Worm (Caenorhabditis elegans) whole organism, late embryonic: ENCODE data around the gene bud-13.

ENCODE experiments used
- C08G9.2 ChIP-seq: sonication (generic microtip); optimal IDR thresholded peaks from 2 replicates; lab custom pipeline; 2016; ENCODE audit warnings: mild to moderate bottlenecking, missing genetic modification characterization, moderate library complexity, missing compliant biosample characterization
- C38D4.7 ChIP-seq: fragments of 200-800 bp; sonication (Bioruptor generic); optimal IDR thresholded peaks from 2 replicates; lab custom pipeline; 2018; ENCODE audit warnings: mild to moderate bottlenecking, missing genetic modification characterization, moderate library complexity, missing compliant biosample characterization
- K02D7.2 ChIP-seq: sonication (generic microtip); optimal IDR thresholded peaks from 2 replicates; lab custom pipeline; 2017; ENCODE audit warnings: mild to moderate bottlenecking, missing genetic modification characterization, missing compliant biosample characterization
- Y22D7AL.16 ChIP-seq: sonication (generic microtip); optimal IDR thresholded peaks from 2 replicates; lab custom pipeline; 2016; ENCODE audit warnings: missing genetic modification characterization, missing compliant biosample characterization
- ahr-1 ChIP-seq: sonication (generic microtip); optimal IDR thresholded peaks from 2 replicates; lab custom pipeline; 2016; ENCODE audit warnings: missing genetic modification characterization, missing compliant biosample characterization
- ceh-14 ChIP-seq: sonication (generic microtip); optimal IDR thresholded peaks from 2 replicates; lab custom pipeline; 2016; ENCODE audit warnings: missing genotype, missing genetic modification characterization, missing compliant biosample characterization
- ceh-19 ChIP-seq: fragments of 200-800 bp; sonication (Bioruptor generic); optimal IDR thresholded peaks from 2 replicates; lab custom pipeline; 2018; ENCODE audit warnings: mild to moderate bottlenecking, missing genetic modification characterization, missing compliant biosample characterization
- ceh-2 ChIP-seq: sonication (generic microtip); optimal IDR thresholded peaks from 2 replicates; lab custom pipeline; 2016; ENCODE audit warnings: missing genotype, missing genetic modification characterization, missing compliant biosample characterization
- ceh-22 ChIP-seq: sonication (generic microtip); optimal IDR thresholded peaks from 2 replicates; lab custom pipeline; 2017; ENCODE audit warnings: missing biosample characterization, missing genetic modification characterization
- ceh-24 ChIP-seq: sonication (generic microtip); optimal IDR thresholded peaks from 2 replicates; lab custom pipeline; 2016; ENCODE audit warnings: mild to moderate bottlenecking, missing genetic modification characterization, missing compliant biosample characterization
- ceh-30 ChIP-seq: fragments of 150-350 bp; optimal IDR thresholded peaks from 2 replicates; lab custom pipeline; 2014; ENCODE audit warnings: missing biosample characterization, missing genetic modification characterization
- ceh-34 ChIP-seq: sonication (generic microtip); optimal IDR thresholded peaks from 2 replicates; lab custom pipeline; 2016; ENCODE audit warnings: mild to moderate bottlenecking, missing genetic modification characterization, missing compliant biosample characterization
- ceh-48 ChIP-seq: sonication (generic microtip); optimal IDR thresholded peaks from 2 replicates; lab custom pipeline; 2016; ENCODE audit warnings: missing genetic modification characterization, inconsistent platforms, missing compliant biosample characterization
- ceh-9 ChIP-seq: sonication (generic microtip); optimal IDR thresholded peaks from 2 replicates; lab custom pipeline; 2016; ENCODE audit warnings: mild to moderate bottlenecking, missing genetic modification characterization, inconsistent platforms, missing compliant biosample characterization
- dmd-4 ChIP-seq: sonication (generic microtip); optimal IDR thresholded peaks from 2 replicates; lab custom pipeline; 2016; ENCODE audit warnings: borderline replicate concordance, missing genetic modification characterization, missing compliant biosample characterization
- dve-1 ChIP-seq: sonication (generic microtip); optimal IDR thresholded peaks from 2 replicates; lab custom pipeline; 2017; ENCODE audit warnings: antibody characterized with exemption, mild to moderate bottlenecking, missing genetic modification characterization, missing compliant biosample characterization
- elt-4 ChIP-seq: sonication (generic microtip); optimal IDR thresholded peaks from 2 replicates; lab custom pipeline; 2016; ENCODE audit warnings: missing genetic modification characterization, missing compliant biosample characterization
- ets-4 ChIP-seq: sonication (generic microtip); optimal IDR thresholded peaks from 2 replicates; lab custom pipeline; 2016; ENCODE audit warnings: missing genetic modification characterization, missing compliant biosample characterization
- eyg-1 ChIP-seq: sonication (generic microtip); optimal IDR thresholded peaks from 2 replicates; lab custom pipeline; 2016; ENCODE audit warnings: missing genotype, missing genetic modification characterization, missing compliant biosample characterization
- gmeb-2 ChIP-seq: sonication (generic microtip); optimal IDR thresholded peaks from 2 replicates; lab custom pipeline; 2016; ENCODE audit warnings: missing genetic modification characterization, inconsistent platforms, missing compliant biosample characterization
- hlh-15 ChIP-seq: sonication (generic microtip); optimal IDR thresholded peaks from 2 replicates; lab custom pipeline; 2016; ENCODE audit warnings: missing genetic modification characterization, missing compliant biosample characterization
- hlh-6 ChIP-seq: sonication (generic microtip); optimal IDR thresholded peaks from 2 replicates; lab custom pipeline; 2016; ENCODE audit warnings: missing genotype, missing genetic modification characterization, missing compliant biosample characterization
- hlh-8 ChIP-seq: sonication (generic microtip); optimal IDR thresholded peaks from 2 replicates; lab custom pipeline; 2016; ENCODE audit warnings: missing genotype, missing genetic modification characterization, missing compliant biosample characterization
- lim-6 ChIP-seq: sonication (generic microtip); optimal IDR thresholded peaks from 2 replicates; lab custom pipeline; 2016; ENCODE audit warnings: missing genetic modification characterization, missing compliant biosample characterization
- lin-11 ChIP-seq: fragments of 200-800 bp; sonication (Bioruptor generic); optimal IDR thresholded peaks from 2 replicates; lab custom pipeline; 2018; ENCODE audit warnings: mild to moderate bottlenecking, missing genetic modification characterization, missing compliant biosample characterization
- madf-2 ChIP-seq: sonication (generic microtip); optimal IDR thresholded peaks from 2 replicates; lab custom pipeline; 2017; ENCODE audit warnings: missing genetic modification characterization, missing compliant biosample characterization
- mec-3 ChIP-seq: sonication (generic microtip); optimal IDR thresholded peaks from 2 replicates; lab custom pipeline; 2016; ENCODE audit warnings: borderline replicate concordance, missing genetic modification characterization, missing compliant biosample characterization
- nhr-232 ChIP-seq: sonication (generic microtip); optimal IDR thresholded peaks from 2 replicates; lab custom pipeline; 2016; ENCODE audit warnings: missing genetic modification characterization, missing compliant biosample characterization
- npax-4 ChIP-seq: sonication (generic microtip); optimal IDR thresholded peaks from 2 replicates; lab custom pipeline; 2016; ENCODE audit warnings: missing genetic modification characterization, missing compliant biosample characterization
- pag-3 ChIP-seq: sonication (generic microtip); optimal IDR thresholded peaks from 2 replicates; lab custom pipeline; 2016; ENCODE audit warnings: missing compliant biosample characterization, missing genetic modification characterization, borderline replicate concordance
- pat-9 ChIP-seq: fragments of 200-800 bp; sonication (Bioruptor generic); optimal IDR thresholded peaks from 2 replicates; lab custom pipeline; 2018; ENCODE audit warnings: mild to moderate bottlenecking, missing genetic modification characterization, moderate library complexity, missing compliant biosample characterization
- pqm-1 ChIP-seq: sonication (generic microtip); optimal IDR thresholded peaks from 2 replicates; lab custom pipeline; 2016; ENCODE audit warnings: missing genetic modification characterization, missing compliant biosample characterization
- pros-1 ChIP-seq: fragments of 150-350 bp; optimal IDR thresholded peaks from 2 replicates; lab custom pipeline; 2014; ENCODE audit warnings: missing biosample characterization, missing genetic modification reagents, missing genetic modification characterization
- rnt-1 ChIP-seq: sonication (generic microtip); optimal IDR thresholded peaks from 2 replicates; lab custom pipeline; 2016; ENCODE audit warnings: missing genetic modification characterization, missing compliant biosample characterization
- sdc-2 ChIP-seq: sonication (generic microtip); optimal IDR thresholded peaks from 2 replicates; lab custom pipeline; 2016; ENCODE audit warnings: missing genotype, missing genetic modification characterization, missing compliant biosample characterization
- sox-2 ChIP-seq: fragments of 200-800 bp; sonication (Bioruptor generic); IDR thresholded peaks from 2 replicates; pipeline ENCODE4 v1.3.6; 2022; ENCODE audit warnings: missing genetic modification reagents, missing genetic modification characterization, missing compliant biosample characterization
- sox-4 ChIP-seq: sonication (generic microtip); optimal IDR thresholded peaks from 2 replicates; lab custom pipeline; 2017; ENCODE audit warnings: mild to moderate bottlenecking, missing genetic modification characterization, inconsistent platforms, missing compliant biosample characterization
- tbx-2 ChIP-seq: sonication (generic microtip); optimal IDR thresholded peaks from 2 replicates; lab custom pipeline; 2016; ENCODE audit warnings: missing genetic modification characterization, missing compliant biosample characterization
- tbx-7 ChIP-seq: sonication (generic microtip); optimal IDR thresholded peaks from 2 replicates; lab custom pipeline; 2016; ENCODE audit warnings: missing genotype, missing genetic modification characterization, missing compliant biosample characterization
- unc-42 ChIP-seq: sonication (generic microtip); optimal IDR thresholded peaks from 2 replicates; lab custom pipeline; 2016; ENCODE audit warnings: missing genotype, missing genetic modification characterization, missing compliant biosample characterization
- ztf-16 ChIP-seq: sonication (generic microtip); optimal IDR thresholded peaks from 2 replicates; lab custom pipeline; 2017; ENCODE audit warnings: missing genetic modification characterization, missing compliant biosample characterization

bud-13 gene

DNA sequence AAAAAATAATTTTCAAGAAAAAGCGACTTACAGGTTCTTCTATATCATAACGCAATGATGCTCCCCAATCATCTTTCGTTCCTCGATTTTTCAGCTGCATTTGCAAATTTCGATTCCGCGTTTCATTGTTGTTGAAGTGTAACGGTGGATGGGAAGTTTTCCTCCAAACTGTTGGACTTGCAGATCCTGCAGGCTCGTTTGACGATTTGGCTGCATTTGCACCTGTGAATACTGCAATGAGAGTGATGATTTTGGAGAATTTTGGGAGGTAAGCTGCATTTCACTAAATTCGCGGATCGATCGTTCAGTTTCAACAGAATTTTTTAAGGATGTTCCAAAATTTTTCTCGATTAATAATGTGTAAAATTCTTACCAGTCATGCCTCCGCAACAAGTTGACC, 13.4 kb upstream of the bud-13 start:
- no peak for TF ChIP-seq K02D7.2 (tag; lab: Kevin White, UChicago)

DNA sequence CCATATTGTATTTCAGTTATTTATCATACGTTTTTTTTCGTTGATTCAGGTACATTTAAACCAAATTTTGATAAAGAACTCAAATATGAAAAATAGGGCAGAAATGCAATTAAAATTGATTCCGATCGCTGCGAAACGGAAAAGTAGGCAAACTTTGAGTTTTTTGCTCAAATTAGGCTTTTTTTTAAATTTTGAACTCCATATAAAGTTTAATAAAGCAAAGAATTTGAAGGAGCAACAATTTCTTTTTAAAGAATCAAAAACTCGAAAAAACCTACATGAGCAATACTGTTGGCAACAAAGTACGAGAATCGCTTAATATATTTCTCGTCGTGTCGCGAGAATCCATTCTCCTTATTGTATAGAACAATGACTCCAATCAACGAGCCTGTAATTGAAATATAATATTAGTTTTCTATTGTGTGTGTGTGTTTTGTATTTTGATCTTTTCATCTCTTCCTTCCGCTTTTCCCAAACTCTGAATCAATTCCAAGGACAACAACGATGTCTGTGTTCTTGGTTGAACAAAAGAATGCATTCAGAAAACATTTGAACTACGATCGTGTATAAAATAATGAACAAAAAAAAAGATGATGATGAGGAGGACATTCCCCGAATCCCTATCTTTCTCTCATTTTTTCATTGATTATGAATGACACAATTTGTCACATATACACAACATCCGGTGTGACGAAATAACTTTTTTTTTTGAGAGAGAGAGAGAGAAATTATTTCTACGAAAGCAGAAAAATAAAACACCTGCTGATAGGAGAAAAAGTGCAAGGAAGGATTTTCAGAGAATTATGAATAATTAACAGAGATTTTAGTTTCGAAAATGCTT, 11.2 kb upstream of the bud-13 start:
- TF ChIP-seq ceh-24 (tag; lab: Kevin White, UChicago): no peak
- TF ChIP-seq madf-2 (tag; lab: Kevin White, UChicago): no peak
- TF ChIP-seq ets-4 (tag; lab: Kevin White, UChicago): no peak
- TF ChIP-seq hlh-15 (tag; lab: Kevin White, UChicago): no peak
- no peak for TF ChIP-seq rnt-1
- TF ChIP-seq C38D4.7: no peak
- TF ChIP-seq ceh-30 (tag; lab: Kevin White, UChicago): no peak
- TF ChIP-seq dmd-4 (tag; lab: Kevin White, UChicago): no peak
- TF ChIP-seq hlh-8 (tag; lab: Kevin White, UChicago): no peak
- TF ChIP-seq sox-4 (tag; lab: Kevin White, UChicago): no peak
- TF ChIP-seq ahr-1 (tag; lab: Kevin White, UChicago): no peak
- no peak for TF ChIP-seq sdc-2
- TF ChIP-seq Y22D7AL.16 (tag; lab: Kevin White, UChicago): no peak

DNA sequence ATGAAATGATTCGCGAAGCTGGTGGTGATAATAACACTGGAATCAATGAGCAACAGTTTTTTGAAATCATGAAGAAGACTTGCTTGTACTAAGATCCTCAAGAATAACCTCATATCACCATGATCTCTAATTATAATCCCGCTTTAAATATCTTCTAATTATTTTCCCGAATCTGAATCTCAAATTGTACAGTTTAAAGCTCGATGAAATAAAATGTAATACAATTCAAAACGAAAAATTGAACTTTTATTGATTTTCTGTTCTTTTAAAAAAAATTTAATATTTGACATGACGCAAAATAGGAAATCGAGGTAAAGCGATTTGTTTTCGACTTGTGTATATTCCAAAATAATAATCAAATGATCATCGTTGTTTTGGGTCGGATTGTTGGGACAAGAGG, 7.3 kb upstream of the bud-13 start:
- TF ChIP-seq hlh-6 (tag; lab: Kevin White, UChicago) (no peak), lin-11 (tag; lab: Kevin White, UChicago) (no peak), eyg-1 (tag; lab: Kevin White, UChicago) (no peak), C08G9.2 (tag; lab: Kevin White, UChicago) (no peak), nhr-232 (tag; lab: Kevin White, UChicago) (no peak), ceh-2 (tag; lab: Kevin White, UChicago) (no peak), ztf-16 (tag; lab: Kevin White, UChicago) (no peak), gmeb-2 (tag; lab: Kevin White, UChicago) (no peak), C38D4.7 (no peak), dve-1 (no peak), pag-3 (tag; lab: Kevin White, UChicago) (no peak), mec-3 (no peak), madf-2 (tag; lab: Kevin White, UChicago) (no peak), ceh-19 (GFP tag; lab: Kevin White, UChicago) (no peak), ets-4 (tag; lab: Kevin White, UChicago) (no peak), ahr-1 (tag; lab: Kevin White, UChicago) (no peak), ceh-9 (tag; lab: Kevin White, UChicago) (no peak), ceh-30 (tag; lab: Kevin White, UChicago) (no peak), pros-1 (tag; lab: Kevin White, UChicago) (no peak), npax-4 (tag; lab: Kevin White, UChicago) (no peak)

DNA sequence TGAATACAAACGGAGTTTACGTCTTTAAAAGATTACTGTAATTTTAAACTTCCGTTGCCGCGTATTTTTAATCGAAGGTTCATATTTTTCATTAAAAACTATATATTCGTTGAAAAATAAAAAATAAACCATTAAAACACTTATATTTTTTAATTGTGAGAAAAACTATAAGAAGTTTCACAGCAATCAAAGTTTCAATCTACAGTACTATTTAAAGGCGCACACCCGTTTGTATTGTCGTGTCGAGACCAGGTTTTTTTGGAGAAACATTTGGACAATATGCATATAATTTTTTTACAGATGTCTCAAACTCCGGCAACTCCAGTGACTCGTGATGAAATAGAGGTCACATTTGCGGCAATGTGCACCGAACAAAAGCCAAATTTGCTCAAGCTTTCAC, 6.3 kb upstream of the bud-13 start, which contains the start of gene R08D7.5:
TSS of gene R08D7.5 (plus strand) at position 301 of the 400 bp plus-strand sequence.
- TF ChIP-seq pqm-1 (tag; lab: Kevin White, UChicago): no peak
- no peak for TF ChIP-seq tbx-2 (tag; lab: Kevin White, UChicago)
- no peak for TF ChIP-seq Y22D7AL.16 (tag; lab: Kevin White, UChicago)
- TF ChIP-seq sox-2: no peak
- TF ChIP-seq pat-9 (tag; lab: Kevin White, UChicago): no peak
- no peak for TF ChIP-seq ceh-14 (tag; lab: Kevin White, UChicago)
- TF ChIP-seq ceh-22 (tag; lab: Kevin White, UChicago): no peak
- no peak for TF ChIP-seq K02D7.2 (tag; lab: Kevin White, UChicago)
- no peak for TF ChIP-seq ceh-48
- TF ChIP-seq gmeb-2 (tag; lab: Kevin White, UChicago): no peak
- no peak for TF ChIP-seq dmd-4 (tag; lab: Kevin White, UChicago)
- no peak for TF ChIP-seq madf-2 (tag; lab: Kevin White, UChicago)
- no peak for TF ChIP-seq rnt-1
- no peak for TF ChIP-seq hlh-6 (tag; lab: Kevin White, UChicago)
- TF ChIP-seq tbx-7 (tag; lab: Kevin White, UChicago): no peak
- no peak for TF ChIP-seq ceh-24 (tag; lab: Kevin White, UChicago)
- no peak for TF ChIP-seq unc-42 (tag; lab: Kevin White, UChicago)
- TF ChIP-seq lim-6: no peak
- TF ChIP-seq ceh-34 (tag; lab: Kevin White, UChicago): no peak
- TF ChIP-seq elt-4 (tag; lab: Kevin White, UChicago): no peak
